Worm (Caenorhabditis elegans): Measurements from ENCODE around the gene rab-21.

ce11 chrII:8731736-8732229, 17.0 kb upstream of the rab-21 start:
- TF ChIP-seq mdl-1 (tag; optimal IDR thresholded peaks at IDR 0.05): no peak
- no peak for TF ChIP-seq pha-4 (tag; optimal IDR thresholded peaks at IDR 0.05)
- no peak for TF ChIP-seq lin-39 (tag; optimal IDR thresholded peaks at IDR 0.05)
- no peak for TF ChIP-seq unc-62 (GFP tag; optimal IDR thresholded peaks at IDR 0.05)
- no peak for TF ChIP-seq R02D3.7 (tag; optimal IDR thresholded peaks at IDR 0.05)
